Fruit fly (Drosophila melanogaster): ENCODE data around the gene Nt5b.

- TF ChIP-seq CG8478 (optimal IDR thresholded peaks at IDR 0.05) = no peak
- TF ChIP-seq CTCF (optimal IDR thresholded peaks at IDR 0.05) = no peak
Observed at dm6 chrX:18404632-18405238, 5.2 kb downstream of the Nt5b start.
